Fruit fly (Drosophila melanogaster) S2 (cell line): ENCODE results near the gene Gyc89Da.

Experiments
- CG8478 ChIP-seq: fragments of >200 bp; optimal IDR thresholded peaks from 2 replicates; lab custom pipeline; 2018
- CTCF ChIP-seq, 2 experiments: fragments of >200 bp; optimal IDR thresholded peaks; 2 replicates each; lab custom pipeline; 2018

Gyc89Da gene

DNA sequence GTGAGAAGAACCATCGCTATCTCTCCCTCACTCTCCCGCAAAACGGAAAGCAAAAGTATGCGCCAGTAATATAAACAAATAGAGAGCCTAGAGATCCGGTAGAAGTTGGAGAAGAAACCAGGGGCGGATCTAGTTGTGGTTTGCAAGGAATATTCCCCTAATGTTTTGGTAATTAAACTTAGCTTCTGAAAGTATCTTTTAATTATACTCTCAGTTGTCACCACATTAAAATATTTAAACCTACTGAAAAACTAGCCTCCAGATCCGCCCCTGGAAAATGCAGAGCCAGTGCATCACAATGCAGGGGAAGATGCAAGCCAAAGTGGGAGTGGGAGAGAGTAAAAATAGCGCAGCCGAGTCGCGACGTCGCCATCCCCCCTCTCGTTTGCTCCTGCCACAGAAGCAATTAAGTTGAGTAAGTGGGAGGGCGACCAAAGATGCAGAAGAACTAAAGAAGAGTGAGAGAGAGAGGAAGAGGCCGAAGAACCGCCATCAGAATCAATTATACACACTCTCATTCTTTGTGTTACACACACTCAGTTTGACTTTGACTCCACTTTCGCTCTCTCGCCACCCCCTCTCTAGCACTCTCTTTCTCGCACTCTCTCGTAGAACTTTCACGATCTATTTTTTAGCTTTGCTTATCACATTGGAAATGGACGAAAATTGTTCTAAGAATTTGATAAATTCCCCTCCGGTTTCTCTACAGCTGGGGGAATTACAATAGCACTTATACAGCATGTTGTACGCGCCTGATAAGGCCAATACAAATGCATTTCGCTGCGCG is 23.0 kb upstream of the Gyc89Da start:
- TF ChIP-seq CTCF (optimal IDR thresholded peaks at IDR 0.05; lab: Kevin White, UChicago) (no peak), CG8478 (no peak)

- TF ChIP-seq CG8478 (no peak), CTCF (optimal IDR thresholded peaks at IDR 0.05; lab: Kevin White, UChicago) (no peak)
Measured at dm6 chr3R:16452954-16453587, 19.3 kb upstream of the Gyc89Da start.

DNA sequence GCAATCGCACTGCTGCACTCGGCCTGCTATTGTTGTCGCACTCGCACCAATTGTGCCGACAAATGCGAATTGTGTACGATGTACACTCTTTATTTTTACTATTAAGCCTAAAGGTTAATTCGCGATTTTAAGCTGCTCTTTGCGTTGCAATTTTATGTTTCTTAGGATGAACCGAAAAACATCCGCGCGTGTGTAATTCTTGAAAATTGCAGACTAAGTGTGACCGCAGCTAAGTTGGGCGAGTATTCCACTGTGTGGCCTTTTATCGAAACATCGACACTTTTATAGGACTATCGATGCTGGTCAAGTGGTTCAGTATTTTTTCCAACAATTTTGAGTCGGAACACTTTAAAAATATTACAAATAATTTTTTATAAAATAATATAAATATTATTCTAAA is 18.8 kb upstream of the Gyc89Da start, which contains the start of gene Pak3:
TSS of gene Pak3 (minus strand) at position 225 of the 400 bp plus-strand sequence.
- TF ChIP-seq CTCF (optimal IDR thresholded peaks at IDR 0.05; lab: Kevin White, UChicago) (peak in 1 of 2 experiments; percentile 24), CG8478 (no peak)

DNA sequence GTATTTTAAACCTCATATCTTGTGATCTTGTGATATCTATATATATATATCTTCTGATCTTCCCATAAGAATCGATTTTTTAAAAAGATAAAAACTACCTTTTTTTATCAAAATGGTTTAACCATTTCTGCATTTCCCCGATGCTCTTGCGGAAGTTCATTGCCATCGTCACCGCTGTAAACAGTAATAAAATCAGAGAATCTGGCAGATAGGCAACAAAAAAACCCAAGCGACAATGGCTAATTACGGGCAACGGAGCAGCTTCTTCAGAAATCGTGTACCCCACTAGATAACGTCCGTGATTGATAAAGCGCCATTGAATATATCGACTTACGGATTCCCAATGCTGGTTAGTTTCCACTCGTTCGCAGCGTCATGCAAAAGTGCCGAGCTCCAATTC is 18.2 kb upstream of the Gyc89Da start, which contains the start of gene CG10405:
TSS of gene CG10405 (plus strand) at position 301 of the 400 bp plus-strand sequence.
- TF ChIP-seq CG8478 (no peak), CTCF (optimal IDR thresholded peaks at IDR 0.05; lab: Kevin White, UChicago) (no peak)

- TF ChIP-seq CTCF (optimal IDR thresholded peaks at IDR 0.05; lab: Kevin White, UChicago) (no peak), CG8478 (no peak)
Measured at dm6 chr3R:16455875-16456274, 16.5 kb upstream of the Gyc89Da start, which contains the start of gene CG14883. TSS of gene CG14883 (plus strand) at chr3R:16456052.

DNA sequence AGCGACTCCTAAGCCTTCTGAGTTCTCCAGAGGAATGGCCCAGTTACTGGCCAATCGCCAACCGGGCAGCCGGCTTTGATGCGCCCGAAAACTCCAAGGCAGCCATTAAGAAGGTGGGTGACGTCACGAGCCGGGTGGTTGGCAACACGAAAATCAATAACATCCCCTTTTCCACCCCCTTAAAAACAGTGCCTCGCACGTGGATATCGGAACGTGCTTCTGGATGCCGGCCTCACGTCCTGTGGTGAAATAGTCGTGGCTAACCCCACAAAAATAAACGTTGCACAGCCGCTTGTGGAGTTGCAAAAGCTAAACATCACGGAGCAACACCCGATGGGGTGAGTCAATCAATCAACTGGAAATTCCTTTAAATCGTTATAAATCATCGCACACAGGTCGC is 15.8 kb upstream of the Gyc89Da start:
- no peak for TF ChIP-seq CTCF (optimal IDR thresholded peaks at IDR 0.05; lab: Kevin White, UChicago)
- no peak for TF ChIP-seq CG8478

DNA sequence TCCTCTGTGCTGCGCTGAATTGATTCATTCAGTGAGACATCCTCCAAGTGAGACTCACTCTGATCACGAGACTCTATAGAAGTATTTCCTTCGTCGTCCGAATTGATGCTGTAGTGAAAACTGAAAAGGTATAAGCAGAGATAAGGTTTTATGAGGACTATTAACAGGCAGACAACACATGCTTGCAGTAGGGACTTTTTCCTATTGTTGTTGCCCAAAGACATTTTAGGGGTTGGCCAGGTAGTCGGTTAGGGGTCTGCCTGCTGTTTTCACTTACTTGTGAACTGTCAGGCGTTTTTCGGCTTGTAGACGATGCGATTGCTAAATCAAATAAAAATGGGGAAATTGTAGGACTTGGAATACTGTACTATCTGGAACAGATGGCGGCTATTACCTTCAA is 3.8 kb upstream of the Gyc89Da start:
- no peak for TF ChIP-seq CG8478
- TF ChIP-seq CTCF (optimal IDR thresholded peaks at IDR 0.05; lab: Kevin White, UChicago), result no peak

DNA sequence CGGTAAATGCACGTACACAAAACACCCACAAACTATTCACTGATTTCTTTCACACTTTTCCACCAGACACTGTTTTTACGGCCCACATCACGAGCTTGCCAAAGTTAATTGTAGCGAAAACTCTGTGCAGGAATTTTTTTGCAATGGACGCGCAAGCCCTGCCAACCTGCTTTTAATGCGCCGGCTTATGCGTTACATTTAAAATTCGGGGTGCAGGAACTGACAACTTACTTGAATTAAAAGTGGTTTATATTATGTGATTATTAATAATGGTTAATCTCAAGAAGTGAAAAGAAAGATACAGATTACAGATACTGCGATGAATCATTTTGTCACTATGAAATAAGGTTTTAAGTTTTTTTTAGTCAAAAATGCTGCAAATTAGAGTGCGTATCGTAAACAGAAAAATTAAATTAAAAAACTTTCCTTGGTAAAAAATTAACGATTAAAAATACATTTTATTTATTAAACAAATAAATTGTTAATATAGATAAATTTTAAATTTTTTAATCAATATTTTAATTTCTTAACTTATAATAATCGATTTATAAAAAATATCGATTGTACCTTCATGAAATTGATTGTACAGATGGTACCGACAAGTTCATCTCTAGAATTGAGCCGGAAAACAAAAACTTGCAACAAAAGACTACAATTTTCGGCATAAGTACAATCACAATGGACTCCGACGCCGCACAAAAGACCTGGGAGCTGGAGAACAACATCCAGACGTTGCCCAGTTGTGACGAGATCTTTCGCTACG is 2.7 kb upstream of the Gyc89Da start, which contains the start of the genes CG42232 and CSN5:
TSS of gene CG42232 (minus strand) at position 163 of the 763 bp plus-strand sequence.
TSS of gene CSN5 (plus strand) at position 599 of the 763 bp plus-strand sequence.
- TF ChIP-seq CTCF (optimal IDR thresholded peaks at IDR 0.05; lab: Kevin White, UChicago) (no peak), CG8478 (no peak)

DNA sequence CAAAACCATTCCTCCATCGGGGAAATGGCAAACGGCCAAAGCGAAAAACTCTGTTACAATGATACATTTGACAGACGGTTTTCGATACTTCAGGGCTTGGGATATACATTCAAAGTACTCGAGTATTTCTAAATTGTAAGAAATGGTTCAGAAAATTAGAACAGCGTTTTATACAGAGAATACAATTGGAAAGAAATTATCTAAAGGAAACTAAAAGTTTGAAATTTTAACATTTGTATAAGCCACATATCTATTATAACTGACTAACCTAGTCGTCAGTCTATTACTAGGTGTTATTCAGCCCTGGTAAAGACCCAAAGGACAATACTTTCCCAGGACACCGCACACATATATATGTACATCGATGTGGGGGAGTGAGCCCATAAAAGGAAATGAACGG is 4.1 kb downstream of the Gyc89Da start:
- TF ChIP-seq CG8478 (no peak), CTCF (optimal IDR thresholded peaks at IDR 0.05; lab: Kevin White, UChicago) (no peak)

DNA sequence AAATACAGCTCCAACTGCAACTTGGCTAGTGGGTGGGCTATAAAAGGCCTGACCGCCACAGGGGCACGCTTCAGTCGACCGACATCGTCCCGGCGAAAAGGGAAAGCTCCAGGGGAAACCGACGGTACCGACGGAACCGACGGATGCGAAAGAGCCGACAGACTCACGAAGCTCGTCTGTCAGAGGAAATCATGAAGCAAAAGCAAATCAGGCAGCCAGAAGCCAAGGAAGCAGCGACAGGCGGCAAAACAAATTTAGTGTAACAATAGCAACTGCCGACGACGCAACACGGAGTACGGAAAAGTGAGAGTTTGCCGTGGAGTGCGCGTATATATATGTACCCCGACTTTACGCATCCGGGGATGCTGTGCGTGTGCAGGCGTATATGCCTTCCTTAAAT is 4.6 kb downstream of the Gyc89Da start, which contains the start of gene Gyc89Db:
TSS of gene Gyc89Db (plus strand) at position 78 of the 400 bp plus-strand sequence.
- TF ChIP-seq CTCF (optimal IDR thresholded peaks at IDR 0.05; lab: Kevin White, UChicago) (no peak), CG8478 (no peak)

DNA sequence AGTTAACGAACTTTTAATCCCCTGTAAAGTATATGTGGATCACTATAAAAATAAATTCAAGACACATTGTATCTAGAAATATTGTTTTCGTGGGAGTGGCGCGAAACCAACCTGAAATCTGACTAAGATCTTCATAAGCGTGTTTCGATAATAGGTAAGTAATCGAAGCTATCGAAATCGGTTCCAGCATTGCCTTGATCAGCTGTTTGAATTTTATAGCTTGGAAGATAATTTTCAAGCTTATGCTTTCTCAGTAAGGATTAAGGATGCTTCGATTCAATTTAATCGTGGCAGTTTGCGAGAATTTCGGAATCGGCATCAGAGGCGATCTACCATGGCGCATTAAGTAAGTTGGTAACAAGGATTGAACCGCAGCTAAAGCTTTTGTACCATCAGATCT is 8.6 kb downstream of the Gyc89Da start, which contains the start of gene Dhfr:
TSS of gene Dhfr (plus strand) at position 173 of the 400 bp plus-strand sequence.
- TF ChIP-seq CG8478 (no peak), CTCF (optimal IDR thresholded peaks at IDR 0.05; lab: Kevin White, UChicago) (no peak)

DNA sequence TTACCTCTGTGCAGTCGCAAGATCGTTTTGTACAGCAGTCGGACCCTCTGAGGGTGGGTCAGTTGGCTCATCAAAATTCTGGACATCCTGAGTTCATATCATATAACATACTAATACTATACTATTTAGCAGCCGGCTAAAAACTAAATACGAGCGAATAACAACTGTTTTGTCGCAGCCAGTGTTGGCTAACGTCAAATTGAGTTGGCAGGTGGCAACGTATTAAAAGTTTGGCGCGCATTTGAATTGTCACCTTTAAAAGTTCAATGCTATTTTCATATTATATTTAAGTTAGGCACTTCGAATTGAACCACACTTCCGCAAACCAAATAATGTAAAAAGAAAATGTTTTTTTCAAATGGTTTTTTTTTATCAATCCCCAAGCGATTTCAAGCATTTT is 9.9 kb downstream of the Gyc89Da start, which contains the start of gene Sdhaf3:
TSS of gene Sdhaf3 (minus strand) at position 177 of the 400 bp plus-strand sequence.
- TF ChIP-seq CTCF (optimal IDR thresholded peaks at IDR 0.05; lab: Kevin White, UChicago), result no peak
- no peak for TF ChIP-seq CG8478

DNA sequence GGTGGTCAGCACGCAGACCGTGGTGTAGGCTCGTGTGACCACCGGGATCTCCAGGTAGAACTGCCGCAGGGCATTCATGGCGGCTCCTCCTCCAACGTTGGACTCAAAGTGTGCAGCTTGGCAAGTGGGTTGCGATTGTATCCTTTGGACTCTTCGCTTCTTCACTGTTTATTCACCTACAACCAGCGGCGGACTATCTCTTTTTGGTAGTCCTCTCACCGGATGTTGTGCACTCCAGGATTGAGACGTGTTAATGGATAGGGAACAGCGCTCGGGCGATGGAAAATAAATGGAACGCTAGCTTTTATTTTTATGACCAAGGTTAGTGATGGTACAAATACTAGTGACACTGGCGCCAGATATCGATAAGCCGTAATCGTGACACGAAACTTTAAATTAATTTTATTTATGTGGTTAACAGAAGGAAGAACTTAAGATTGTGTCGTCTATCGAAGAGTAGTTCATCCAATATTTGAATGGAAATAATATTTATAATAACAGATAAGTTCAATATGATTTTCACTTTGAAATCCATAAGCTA is 11.5 kb downstream of the Gyc89Da start, which contains the start of gene Der-2:
TSS of gene Der-2 (minus strand) at position 347 of the 541 bp plus-strand sequence.
- TF ChIP-seq CG8478 (no peak), CTCF (optimal IDR thresholded peaks at IDR 0.05; lab: Kevin White, UChicago) (no peak)

dm6 chr3R:16485487-16486233 is 13.3 kb downstream of the Gyc89Da start:
- TF ChIP-seq CG8478 (no peak), CTCF (optimal IDR thresholded peaks at IDR 0.05; lab: Kevin White, UChicago) (no peak)
